Fruit fly (Drosophila melanogaster): ENCODE measurements around the gene CG1146.

Gene CG1146

DNA sequence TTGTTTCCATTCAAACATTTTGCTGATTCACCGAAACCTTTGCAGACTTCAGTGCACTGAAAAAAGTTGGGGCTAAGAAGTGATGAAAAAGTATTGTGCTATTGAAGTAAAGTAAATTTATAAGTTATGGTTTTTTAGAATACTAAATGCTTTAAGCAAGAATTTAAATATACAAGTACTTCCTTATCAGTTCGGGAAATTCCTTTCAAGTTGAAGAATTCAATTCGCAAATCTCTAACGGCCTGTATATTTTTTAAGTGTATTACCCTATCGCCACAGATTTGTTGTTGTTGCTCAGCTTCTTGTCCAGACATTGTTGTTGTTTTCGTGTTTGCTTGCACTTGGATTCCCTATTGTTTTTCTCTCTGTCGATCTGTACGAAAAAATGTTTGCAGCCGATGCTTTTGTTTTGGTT, 21.2 kb upstream of the CG1146 start (continued):
- TF ChIP-seq hth (optimal IDR thresholded peaks at IDR 0.05) (no peak), Ada2b (GFP tag; IDR thresholded peaks at IDR 0.05) (peak; percentile 64), ranshi (GFP tag; IDR thresholded peaks at IDR 0.05) (peak; percentile 44; the same call in 1 of the 2 replicates), CG10959 (GFP tag; IDR thresholded peaks at IDR 0.05) (peak; percentile 57; the same call in 1 of the 2 replicates), tx (GFP tag; optimal IDR thresholded peaks at IDR 0.05) (peak; percentile 56), dpn (GFP tag; optimal IDR thresholded peaks at IDR 0.05) (peak; percentile 60 to 75), CG17912 (GFP tag; optimal IDR thresholded peaks at IDR 0.05) (no peak), CG18619 (GFP tag; optimal IDR thresholded peaks at IDR 0.05) (peak; percentile 61), gce (GFP tag; IDR thresholded peaks at IDR 0.05) (peak; percentile 28; the same call in 1 of the 3 replicates), Opbp (GFP tag; IDR thresholded peaks at IDR 0.05; ENCODE audit: partially characterized antibody) (no peak), CG13775 (GFP tag; optimal IDR thresholded peaks at IDR 0.05) (peak; percentile 62), Lhr (GFP tag; optimal IDR thresholded peaks at IDR 0.05) (no peak), cas (GFP tag; IDR thresholded peaks at IDR 0.05) (no peak), ems (GFP tag; optimal IDR thresholded peaks at IDR 0.05) (peak; percentile 68), MESR4 (GFP tag; optimal IDR thresholded peaks at IDR 0.05) (no peak), bcd (GFP tag; optimal IDR thresholded peaks at IDR 0.05) (peak; percentile 62), Hand (GFP tag; optimal IDR thresholded peaks at IDR 0.05) (no peak), bowl (GFP tag; IDR thresholded peaks at IDR 0.05) (no peak), CG14667 (GFP tag; IDR thresholded peaks at IDR 0.05) (peak; percentile 79), CG4282 (GFP tag; optimal IDR thresholded peaks at IDR 0.05) (no peak), lola (GFP tag; optimal IDR thresholded peaks at IDR 0.05) (peak in 1 of 3 experiments; percentile 73), CG1832 (GFP tag; optimal IDR thresholded peaks at IDR 0.05) (no peak), CG30431 (GFP tag; optimal IDR thresholded peaks at IDR 0.05) (peak; percentile 31), usp (GFP tag; optimal IDR thresholded peaks at IDR 0.05) (no peak), corto (GFP tag; optimal IDR thresholded peaks at IDR 0.05) (peak; percentile 71), rib (GFP tag; IDR thresholded peaks at IDR 0.05) (0 out of 2 replicates have a peak, but pooled peaks have one; percentile 59), CG10565 (GFP tag; optimal IDR thresholded peaks at IDR 0.05) (peak; percentile 1)

DNA sequence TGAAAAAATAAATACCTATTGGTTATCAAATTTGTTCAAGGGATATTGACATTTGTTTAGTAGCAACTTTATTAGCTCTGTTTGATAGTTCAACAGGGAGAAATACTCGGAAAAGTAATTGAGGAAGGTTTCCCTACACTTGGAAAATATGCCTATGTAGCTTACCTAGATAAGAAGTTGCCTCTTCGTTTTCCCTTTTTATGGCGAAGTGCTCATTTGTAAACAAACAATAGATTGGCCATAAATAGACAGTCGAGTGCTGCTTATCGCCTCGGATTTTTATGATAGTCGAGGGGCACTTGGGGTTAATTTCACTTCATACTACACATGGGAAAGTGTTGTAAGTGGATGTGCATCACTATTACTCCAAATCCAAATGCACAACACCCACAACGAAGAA, 20.1 kb upstream of the CG1146 start:
- TF ChIP-seq scrt (GFP tag; optimal IDR thresholded peaks at IDR 0.05) (no peak), Usf (GFP tag; optimal IDR thresholded peaks at IDR 0.05) (no peak), Asciz (GFP tag; optimal IDR thresholded peaks at IDR 0.05) (peak; percentile 7), CG6765 (GFP tag; optimal IDR thresholded peaks at IDR 0.05) (no peak), CG15073 (GFP tag; optimal IDR thresholded peaks at IDR 0.05) (no peak), CG4328 (GFP tag; optimal IDR thresholded peaks at IDR 0.05) (no peak), CG2202 (tag; optimal IDR thresholded peaks at IDR 0.05) (peak; percentile 70), CG13424 (tag; optimal IDR thresholded peaks at IDR 0.05) (no peak), CG16813 (GFP tag; IDR thresholded peaks at IDR 0.05; ENCODE audit: partially characterized antibody) (no peak), crp (GFP tag; optimal IDR thresholded peaks at IDR 0.05) (no peak), dmrt11E (tag; optimal IDR thresholded peaks at IDR 0.05) (peak; percentile 75), maf-S (GFP tag; optimal IDR thresholded peaks at IDR 0.05) (no peak), Hr39 (optimal IDR thresholded peaks at IDR 0.05) (no peak), Xrp1 (GFP tag; IDR thresholded peaks at IDR 0.05) (peak; percentile 30; the same call in 1 of the 2 replicates), sens-2 (GFP tag; IDR thresholded peaks at IDR 0.05) (no peak), CG11504 (tag; optimal IDR thresholded peaks at IDR 0.05) (no peak), CG11696 (GFP tag; IDR thresholded peaks at IDR 0.05) (no peak), bcd (GFP tag; optimal IDR thresholded peaks at IDR 0.05) (no peak), Opbp (GFP tag; IDR thresholded peaks at IDR 0.05; ENCODE audit: partially characterized antibody) (no peak), sd (tag; optimal IDR thresholded peaks at IDR 0.05) (no peak), grau (tag; optimal IDR thresholded peaks at IDR 0.05) (no peak), fd96Cb (tag; optimal IDR thresholded peaks at IDR 0.05) (no peak), CG6272 (GFP tag; IDR thresholded peaks at IDR 0.05) (no peak), pan (optimal IDR thresholded peaks at IDR 0.05) (no peak), pan (GFP tag; optimal IDR thresholded peaks at IDR 0.05 in 1 of 2, IDR thresholded peaks at IDR 0.05 in 1 of 2) (no peak), CG6854 (GFP tag; optimal IDR thresholded peaks at IDR 0.05) (no peak), bigmax (GFP tag; optimal IDR thresholded peaks at IDR 0.05) (no peak)
